Fruit fly (Drosophila melanogaster): ENCODE results near the gene Spn77Bb.

Spn77Bb gene

dm6 chr3L:20302081-20302630 lies 18.6 kb upstream of the Spn77Bb start, which contains the start of gene Pex23:
TSS of gene Pex23 (minus strand) at chr3L:20302141.
- TF ChIP-seq CG34422 (GFP tag; IDR thresholded peaks at IDR 0.05) (peak; percentile 87), CG15073 (GFP tag; optimal IDR thresholded peaks at IDR 0.05) (no peak), az2 (GFP tag; optimal IDR thresholded peaks at IDR 0.05) (peak; percentile 83), br (optimal IDR thresholded peaks at IDR 0.05) (no peak), ham (GFP tag; IDR thresholded peaks at IDR 0.05) (peak; percentile 13; the same call in 1 of the 2 replicates), CG8359 (GFP tag; optimal IDR thresholded peaks at IDR 0.05; ENCODE audit: borderline replicate concordance) (no peak), NK7.1 (GFP tag; optimal IDR thresholded peaks at IDR 0.05) (peak; percentile 17), ab (GFP tag; optimal IDR thresholded peaks at IDR 0.05) (peak; percentile 34), Chrac-16 (GFP tag; optimal IDR thresholded peaks at IDR 0.05) (peak; percentile 85), CG30431 (GFP tag; optimal IDR thresholded peaks at IDR 0.05) (peak; percentile 42), BtbVII (GFP tag; optimal IDR thresholded peaks at IDR 0.05) (peak; percentile 53), bab2 (GFP tag; optimal IDR thresholded peaks at IDR 0.05) (peak; percentile 64), CG10366 (GFP tag; IDR thresholded peaks at IDR 0.05) (peak; percentile 78), HLH54F (GFP tag; optimal IDR thresholded peaks at IDR 0.05) (peak; percentile 70), trem (tag; optimal IDR thresholded peaks at IDR 0.05) (peak; percentile 87), CG2116 (GFP tag; optimal IDR thresholded peaks at IDR 0.05) (peak; percentile 86), Optix (GFP tag; IDR thresholded peaks at IDR 0.05) (peak; percentile 54; the same call in 2 of the 3 replicates), pros (GFP tag; optimal IDR thresholded peaks at IDR 0.05) (no peak), CG32532 (GFP tag; IDR thresholded peaks at IDR 0.05) (peak; percentile 87), unpg (GFP tag; optimal IDR thresholded peaks at IDR 0.05) (peak; percentile 73), Elba2 (GFP tag; optimal IDR thresholded peaks at IDR 0.05) (peak; percentile 64), tll (GFP tag; optimal IDR thresholded peaks at IDR 0.05) (peak; percentile 62 to 69), nau (GFP tag; optimal IDR thresholded peaks at IDR 0.05) (no peak), Side (GFP tag; optimal IDR thresholded peaks at IDR 0.05) (peak; percentile 21), CG32767 (GFP tag; IDR thresholded peaks at IDR 0.05) (peak; percentile 38; the same call in 1 of the 2 replicates), lab (GFP tag; optimal IDR thresholded peaks at IDR 0.05) (no peak), CG32772 (GFP tag; IDR thresholded peaks at IDR 0.05) (peak; percentile 80), CG17912 (GFP tag; optimal IDR thresholded peaks at IDR 0.05) (peak; percentile 23), pho (GFP tag; optimal IDR thresholded peaks at IDR 0.05) (peak; percentile 77), CG2889 (GFP tag; IDR thresholded peaks at IDR 0.05) (peak; percentile 78; the same call in 2 of the 3 replicates), row (GFP tag; IDR thresholded peaks at IDR 0.05) (peak; percentile 96), Doc2 (GFP tag; IDR thresholded peaks at IDR 0.05) (no peak), chinmo (GFP tag; IDR thresholded peaks at IDR 0.05; ENCODE audit: partially characterized antibody) (peak; percentile 94; the same call in 2 of the 4 replicates), CG2712 (tag; optimal IDR thresholded peaks at IDR 0.05) (peak; percentile 88), org-1 (GFP tag; optimal IDR thresholded peaks at IDR 0.05) (no peak), mld (GFP tag; IDR thresholded peaks at IDR 0.05; ENCODE audit: partially characterized antibody) (peak; percentile 94), emc (GFP tag; optimal IDR thresholded peaks at IDR 0.05) (no peak), CG10959 (GFP tag; IDR thresholded peaks at IDR 0.05) (peak; percentile 66), CG5180 (GFP tag; optimal IDR thresholded peaks at IDR 0.05) (no peak), CG5953 (GFP tag; IDR thresholded peaks at IDR 0.05) (peak; percentile 83), ci (GFP tag; IDR thresholded peaks at IDR 0.05) (peak; percentile 71), zf30C (GFP tag; optimal IDR thresholded peaks at IDR 0.05) (no peak), z (GFP tag; IDR thresholded peaks at IDR 0.05) (no peak), gro (GFP tag; optimal IDR thresholded peaks at IDR 0.05) (peak; percentile 76), CG17385 (GFP tag; optimal IDR thresholded peaks at IDR 0.05) (peak; percentile 69), CG11247 (GFP tag; IDR thresholded peaks at IDR 0.05) (peak; percentile 79), danr (GFP tag; IDR thresholded peaks at IDR 0.05) (peak; percentile 56; the same call in 1 of the 2 replicates), CG13287 (GFP tag; IDR thresholded peaks at IDR 0.05; ENCODE audit: partially characterized antibody) (peak; percentile 99), fd3F (GFP tag; optimal IDR thresholded peaks at IDR 0.05) (peak; percentile 67), jigr1 (GFP tag; IDR thresholded peaks at IDR 0.05) (peak; percentile 35; the same call in 1 of the 3 replicates), D19A (tag; optimal IDR thresholded peaks at IDR 0.05) (peak; percentile 56)
